Fruit fly (Drosophila melanogaster) whole organism, embryonic: Measurements from ENCODE around the gene CG15475.

ENCODE experiments used
- Atf-2 ChIP-seq: fragments of 200-800 bp; sonication (Bioruptor generic); optimal IDR thresholded peaks from 2 replicates; lab custom pipeline; 2016; ENCODE audit warnings: missing biosample characterization, missing genetic modification characterization
- Bgb ChIP-seq: fragments of 200-800 bp; sonication (Bioruptor generic); IDR thresholded peaks from 2 replicates; pipeline ENCODE4 v1.3.6; 2022; ENCODE audit warnings: missing biosample characterization, missing genetic modification characterization; ENCODE audit not compliant: partially characterized antibody
- CG11695 ChIP-seq: fragments of 200-800 bp; sonication (Bioruptor generic); IDR thresholded peaks from 3 replicates; pipeline ENCODE4 v1.3.6; 2022; ENCODE audit warnings: missing biosample characterization, missing genetic modification characterization
- CG13296 ChIP-seq: fragments of 200-800 bp; sonication (Bioruptor generic); optimal IDR thresholded peaks from 3 replicates; lab custom pipeline; 2018; ENCODE audit warnings: missing biosample characterization, mild to moderate bottlenecking, missing genetic modification characterization
- CG14050 ChIP-seq: fragments of 200-800 bp; sonication (Bioruptor generic); IDR thresholded peaks from 3 replicates; pipeline ENCODE4 v1.3.6; 2022; ENCODE audit warnings: missing biosample characterization, missing genetic modification characterization
- CG14710 ChIP-seq: fragments of 200-800 bp; sonication (Bioruptor generic); optimal IDR thresholded peaks from 3 replicates; lab custom pipeline; 2019; ENCODE audit warnings: missing biosample characterization, mild to moderate bottlenecking, missing genetic modification characterization, moderate library complexity
- CG15269 ChIP-seq: fragments of 200-800 bp; sonication (Bioruptor generic); optimal IDR thresholded peaks from 2 replicates; lab custom pipeline; 2018; ENCODE audit warnings: missing biosample characterization, mild to moderate bottlenecking, missing genetic modification characterization, moderate library complexity
- CG15601 ChIP-seq: fragments of 200-800 bp; sonication (Bioruptor generic); optimal IDR thresholded peaks from 3 replicates; lab custom pipeline; 2019; ENCODE audit warnings: missing biosample characterization, mild to moderate bottlenecking, missing genetic modification characterization, moderate library complexity
- CG1647 ChIP-seq: fragments of 200-800 bp; sonication (Bioruptor generic); optimal IDR thresholded peaks from 3 replicates; lab custom pipeline; 2016; ENCODE audit warnings: missing biosample characterization, missing genetic modification characterization
- CG2712 ChIP-seq: fragments of 200-800 bp; optimal IDR thresholded peaks from 3 replicates; lab custom pipeline; 2019; ENCODE audit warnings: missing biosample characterization, mild to moderate bottlenecking, missing genetic modification characterization, moderate library complexity
- CG3847 ChIP-seq: fragments of 200-800 bp; sonication (Bioruptor generic); IDR thresholded peaks from 2 replicates; pipeline ENCODE4 v1.3.6; 2022; ENCODE audit warnings: missing biosample characterization, missing genetic modification characterization
- CG6175 ChIP-seq: fragments of 200-800 bp; sonication (Bioruptor generic); IDR thresholded peaks from 3 replicates; pipeline ENCODE4 v1.3.6; 2022; ENCODE audit warnings: missing biosample characterization, missing genetic modification characterization
- CG7357 ChIP-seq: fragments of 200-800 bp; sonication (Bioruptor generic); IDR thresholded peaks from 3 replicates; pipeline ENCODE4 v1.3.6; 2022; ENCODE audit warnings: missing biosample characterization, missing genetic modification characterization
- CG7556 ChIP-seq: fragments of 200-800 bp; sonication (Bioruptor generic); optimal IDR thresholded peaks from 2 replicates; lab custom pipeline; 2017; ENCODE audit warnings: missing biosample characterization, mild to moderate bottlenecking, missing genetic modification characterization
- Dek ChIP-seq: fragments of 200-800 bp; sonication (Bioruptor generic); optimal IDR thresholded peaks from 3 replicates; lab custom pipeline; 2019; ENCODE audit warnings: missing biosample characterization, mild to moderate bottlenecking, missing genetic modification characterization, moderate library complexity
- Elba2 ChIP-seq: fragments of 200-800 bp; sonication (Bioruptor generic); optimal IDR thresholded peaks from 3 replicates; lab custom pipeline; 2016; ENCODE audit warnings: missing biosample characterization, missing genetic modification characterization
- GATAe ChIP-seq: fragments of 200-800 bp; sonication (Bioruptor generic); conservative IDR thresholded peaks from 2 replicates; pipeline ENCODE4 v1.3.6; 2022; ENCODE audit warnings: missing biosample characterization, missing genetic modification characterization
- Gug ChIP-seq: fragments of 200-800 bp; sonication (Bioruptor generic); IDR thresholded peaks from 4 replicates; pipeline ENCODE4 v1.3.6; 2022; ENCODE audit warnings: missing biosample characterization, missing genetic modification characterization
- HLHmδ ChIP-seq: fragments of 200-800 bp; sonication (Bioruptor generic); optimal IDR thresholded peaks from 2 replicates; lab custom pipeline; 2018; ENCODE audit warnings: missing biosample characterization, mild to moderate bottlenecking, missing genetic modification characterization, moderate library complexity
- Hmx ChIP-seq: fragments of 200-800 bp; sonication (Bioruptor generic); optimal IDR thresholded peaks from 2 replicates; lab custom pipeline; 2016; ENCODE audit warnings: missing biosample characterization, missing genetic modification characterization
- MESR4 ChIP-seq: fragments of 200-800 bp; sonication (Bioruptor generic); optimal IDR thresholded peaks from 2 replicates; lab custom pipeline; 2018; ENCODE audit warnings: missing biosample characterization, mild to moderate bottlenecking, missing genetic modification characterization, moderate library complexity
- MTF-1 ChIP-seq: fragments of 200-800 bp; sonication (Bioruptor generic); optimal IDR thresholded peaks from 2 replicates; lab custom pipeline; 2018; ENCODE audit warnings: missing biosample characterization, mild to moderate bottlenecking, missing genetic modification characterization, borderline replicate concordance
- Nf-YC ChIP-seq: fragments of 200-800 bp; optimal IDR thresholded peaks from 3 replicates; lab custom pipeline; 2019; ENCODE audit warnings: missing biosample characterization, mild to moderate bottlenecking, missing genetic modification characterization, moderate library complexity
- NfI ChIP-seq: fragments of 200-800 bp; sonication (Bioruptor generic); optimal IDR thresholded peaks from 3 replicates; lab custom pipeline; 2018; ENCODE audit warnings: missing biosample characterization, mild to moderate bottlenecking, missing genetic modification characterization, moderate library complexity
- Pdp1 ChIP-seq, 2 experiments: fragments of 200-800 bp; sonication (Bioruptor generic); optimal IDR thresholded peaks; 3 replicates each; lab custom pipeline; 2016; ENCODE audit warnings: missing biosample characterization in 2 of 2, missing genetic modification characterization in 2 of 2, mild to moderate bottlenecking in 1 of 2, moderate library complexity in 1 of 2
- Sox100B ChIP-seq: fragments of 200-800 bp; sonication (Bioruptor generic); optimal IDR thresholded peaks from 3 replicates; lab custom pipeline; 2018; ENCODE audit warnings: missing biosample characterization, mild to moderate bottlenecking, missing genetic modification characterization
- Stat92E ChIP-seq, 3 experiments: fragments of >200 bp in 2 of 3; fragments of 200-800 bp in 1 of 3; sonication (Bioruptor generic) in 1 of 3; optimal IDR thresholded peaks; 2 replicates each; lab custom pipeline; 2017 to 2019; ENCODE audit warnings: missing biosample characterization in 3 of 3, missing genetic modification characterization in 3 of 3, mild to moderate bottlenecking in 1 of 3, moderate library complexity in 1 of 3
- TFAM ChIP-seq: fragments of 200-800 bp; sonication (Bioruptor generic); optimal IDR thresholded peaks from 2 replicates; lab custom pipeline; 2017; ENCODE audit warnings: missing biosample characterization, missing genetic modification characterization, inconsistent platforms
- ab ChIP-seq: fragments of 200-800 bp; sonication (Bioruptor generic); optimal IDR thresholded peaks from 2 replicates; lab custom pipeline; 2016; ENCODE audit warnings: missing biosample characterization, missing genetic modification characterization
- abd-A ChIP-seq: fragments of 200-800 bp; sonication (Bioruptor generic); optimal IDR thresholded peaks from 3 replicates; lab custom pipeline; 2019; ENCODE audit warnings: missing biosample characterization, mild to moderate bottlenecking, missing genetic modification characterization, moderate library complexity
- btn ChIP-seq: fragments of 200-800 bp; sonication (Bioruptor generic); optimal IDR thresholded peaks from 2 replicates; lab custom pipeline; 2016; ENCODE audit warnings: missing biosample characterization, missing genetic modification characterization
- chn ChIP-seq: fragments of 200-800 bp; sonication (Bioruptor generic); optimal IDR thresholded peaks from 2 replicates; lab custom pipeline; 2016; ENCODE audit warnings: missing biosample characterization, missing genetic modification characterization
- da ChIP-seq: fragments of 200-800 bp; sonication (Bioruptor generic); optimal IDR thresholded peaks from 2 replicates; lab custom pipeline; 2016; ENCODE audit warnings: missing biosample characterization, missing genetic modification characterization
- dmrt99B ChIP-seq: fragments of 200-800 bp; sonication (Bioruptor generic); optimal IDR thresholded peaks from 2 replicates; lab custom pipeline; 2018; ENCODE audit warnings: missing biosample characterization, mild to moderate bottlenecking, missing genetic modification characterization, moderate library complexity
- eyg ChIP-seq: fragments of 200-800 bp; sonication (Bioruptor generic); optimal IDR thresholded peaks from 3 replicates; lab custom pipeline; 2016; ENCODE audit warnings: missing biosample characterization, missing genetic modification characterization
- fd96Cb ChIP-seq: fragments of 200-800 bp; sonication (Bioruptor generic); optimal IDR thresholded peaks from 2 replicates; lab custom pipeline; 2018; ENCODE audit warnings: missing biosample characterization, mild to moderate bottlenecking, missing genetic modification characterization, moderate library complexity
- fru ChIP-seq: fragments of >200 bp; optimal IDR thresholded peaks from 2 replicates; lab custom pipeline; 2017
- gsb-n ChIP-seq: fragments of 200-800 bp; sonication (Bioruptor generic); optimal IDR thresholded peaks from 3 replicates; lab custom pipeline; 2018; ENCODE audit warnings: missing biosample characterization, mild to moderate bottlenecking, missing genetic modification characterization
- hb ChIP-seq: fragments of 200-800 bp; sonication (Bioruptor generic); IDR thresholded peaks from 3 replicates; pipeline ENCODE4 v1.3.6; 2022; ENCODE audit warnings: missing biosample characterization, missing genetic modification characterization; ENCODE audit not compliant: partially characterized antibody
- hth ChIP-seq: fragments of >200 bp; optimal IDR thresholded peaks from 2 replicates; lab custom pipeline; 2017; ENCODE audit warnings: inconsistent platforms
- jing ChIP-seq: fragments of 200-800 bp; sonication (Bioruptor generic); optimal IDR thresholded peaks from 2 replicates; lab custom pipeline; 2018; ENCODE audit warnings: missing biosample characterization, mild to moderate bottlenecking, missing genetic modification characterization
- knrl ChIP-seq: fragments of 200-800 bp; sonication (Bioruptor generic); IDR thresholded peaks from 3 replicates; pipeline ENCODE4 v1.3.6; 2022; ENCODE audit warnings: missing biosample characterization, missing genetic modification characterization; ENCODE audit not compliant: partially characterized antibody
- mld ChIP-seq: fragments of 200-800 bp; sonication (Bioruptor generic); IDR thresholded peaks from 3 replicates; pipeline ENCODE4 v1.3.6; 2022; ENCODE audit warnings: missing biosample characterization, missing genetic modification characterization; ENCODE audit not compliant: partially characterized antibody
- nmo ChIP-seq: fragments of 200-800 bp; sonication (Bioruptor generic); optimal IDR thresholded peaks from 2 replicates; lab custom pipeline; 2018; ENCODE audit warnings: missing biosample characterization, mild to moderate bottlenecking, missing genetic modification characterization, moderate library complexity
- phol ChIP-seq: fragments of 200-800 bp; sonication (Bioruptor generic); optimal IDR thresholded peaks from 3 replicates; lab custom pipeline; 2018; ENCODE audit warnings: missing biosample characterization, mild to moderate bottlenecking, missing genetic modification characterization, moderate library complexity
- sens-2 ChIP-seq: fragments of 200-800 bp; sonication (Bioruptor generic); IDR thresholded peaks from 2 replicates; pipeline ENCODE4 v1.3.6; 2022; ENCODE audit warnings: missing biosample characterization, missing genetic modification characterization
- sisA ChIP-seq: fragments of 200-800 bp; sonication (Bioruptor generic); IDR thresholded peaks from 2 replicates; pipeline ENCODE4 v1.3.6; 2022; ENCODE audit warnings: missing biosample characterization, missing genetic modification characterization
- sna ChIP-seq: fragments of 200-800 bp; sonication (Bioruptor generic); IDR thresholded peaks from 2 replicates; pipeline ENCODE4 v1.3.6; 2022; ENCODE audit warnings: missing biosample characterization, missing genetic modification characterization; ENCODE audit not compliant: partially characterized antibody
- wor ChIP-seq: fragments of 200-800 bp; sonication (Bioruptor generic); IDR thresholded peaks from 2 replicates; pipeline ENCODE4 v1.3.6; 2022; ENCODE audit warnings: missing biosample characterization, missing genetic modification characterization

CG15475 gene

dm6 chr2L:20649891-20650290 lies 35.6 kb downstream of the CG15475 start, which contains the start of gene CG2611 (continued):
- TF ChIP-seq dmrt99B (tag; lab: Kevin White, UChicago) (no peak), ab (GFP tag; lab: Kevin White, UChicago) (no peak), sna (GFP tag; lab: Robert Waterston, UW) (no peak), nmo (GFP tag; lab: Kevin White, UChicago) (peak; percentile 55), CG3847 (peak; percentile 67), MESR4 (GFP tag; lab: Kevin White, UChicago) (peak; percentile 29), hb (GFP tag; lab: Robert Waterston, UW) (no peak), Pdp1 (GFP tag; optimal IDR thresholded peaks at IDR 0.05; lab: Kevin White, UChicago) (peak; percentile 58 to 59), CG6175 (GFP tag; lab: Robert Waterston, UW) (no peak), fru (lab: Kevin White, UChicago) (no peak), CG14050 (GFP tag; lab: Robert Waterston, UW) (peak; percentile 51; the same call in 2 of the 3 replicates), Atf-2 (GFP tag; lab: Kevin White, UChicago) (peak; percentile 47), GATAe (peak; percentile 66), CG1647 (GFP tag; lab: Kevin White, UChicago) (peak; percentile 40), TFAM (GFP tag; lab: Kevin White, UChicago) (no peak), knrl (GFP tag; lab: Robert Waterston, UW) (0 out of 3 replicates have a peak, but pooled peaks have one; percentile 34), btn (GFP tag; lab: Kevin White, UChicago) (no peak), Sox100B (GFP tag; lab: Kevin White, UChicago) (no peak), gsb-n (tag; lab: Kevin White, UChicago) (no peak), CG14710 (peak; percentile 31), CG7556 (GFP tag; lab: Kevin White, UChicago) (peak; percentile 42), Bgb (no peak), Hmx (GFP tag; lab: Kevin White, UChicago) (no peak), Gug (GFP tag; lab: Robert Waterston, UW) (peak; percentile 45; the same call in 1 of the 4 replicates), mld (GFP tag; lab: Robert Waterston, UW) (no peak)

dm6 chr2L:20656110-20656509 lies 41.8 kb downstream of the CG15475 start, which contains the start of the genes brun and CG2614:
brun (minus strand) TSS chr2L:20656178.
CG2614 (plus strand) TSS chr2L:20656426.
- TF ChIP-seq CG11695 (GFP tag; lab: Robert Waterston, UW) = 0 out of 3 replicates have a peak, but pooled peaks have one; percentile 46
- TF ChIP-seq CG14710 = peak; percentile 86
- TF ChIP-seq eyg (GFP tag; lab: Kevin White, UChicago) = peak; percentile 41
- TF ChIP-seq gsb-n (tag; lab: Kevin White, UChicago) = no peak
- TF ChIP-seq sens-2 (GFP tag; lab: Robert Waterston, UW) = peak; percentile 89
- TF ChIP-seq CG1647 (GFP tag; lab: Kevin White, UChicago) = peak; percentile 71
- TF ChIP-seq chn = peak; percentile 84
- peak; percentile 58 for TF ChIP-seq wor (GFP tag; lab: Robert Waterston, UW)
- TF ChIP-seq CG2712 (tag; lab: Kevin White, UChicago) = peak; percentile 82
- no peak for TF ChIP-seq Hmx (GFP tag; lab: Kevin White, UChicago)
- no peak for TF ChIP-seq MTF-1 (GFP tag; lab: Kevin White, UChicago)
- peak; percentile 81 for TF ChIP-seq phol
- TF ChIP-seq CG7357 (GFP tag; lab: Robert Waterston, UW) = peak; percentile 47; the same call in 2 of the 3 replicates
- TF ChIP-seq HLHmδ (GFP tag; lab: Kevin White, UChicago) = no peak
- TF ChIP-seq Elba2 (GFP tag; lab: Kevin White, UChicago) = peak; percentile 99
- peak; percentile 87 for TF ChIP-seq Nf-YC
- TF ChIP-seq CG13296 (GFP tag; lab: Kevin White, UChicago) = no peak
- TF ChIP-seq Stat92E (GFP tag; optimal IDR thresholded peaks at IDR 0.05; lab: Kevin White, UChicago) = peak in 1 of 3 experiments; percentile 53
- no peak for TF ChIP-seq fd96Cb (tag; lab: Kevin White, UChicago)
- TF ChIP-seq hth (lab: Kevin White, UChicago) = no peak
- no peak for TF ChIP-seq NfI (GFP tag; lab: Kevin White, UChicago)
- TF ChIP-seq abd-A (tag; lab: Kevin White, UChicago) = no peak
- TF ChIP-seq Dek (tag; lab: Kevin White, UChicago) = no peak
- TF ChIP-seq da (GFP tag; lab: Kevin White, UChicago) = peak; percentile 47
- no peak for TF ChIP-seq CG15601
- TF ChIP-seq jing (GFP tag; lab: Kevin White, UChicago) = no peak
- peak; percentile 87 for TF ChIP-seq sisA (GFP tag; lab: Robert Waterston, UW)
- no peak for TF ChIP-seq CG15269 (tag; lab: Kevin White, UChicago)
